Worm (Caenorhabditis elegans) whole organism, L2 larva: ENCODE data around the gene rab-18.

Experiments used
- aly-2 ChIP-seq: fragments of 150-350 bp; optimal IDR thresholded peaks from 2 replicates; lab custom pipeline; 2014; ENCODE audit warnings: missing biosample characterization, missing genetic modification characterization
- crh-2 ChIP-seq: sonication (generic microtip); optimal IDR thresholded peaks from 2 replicates; lab custom pipeline; 2017; ENCODE audit warnings: missing biosample characterization, missing genetic modification characterization
- lsy-2 ChIP-seq, 2 experiments: fragments of 150-350 bp in 1 of 2; sonication (generic microtip) in 1 of 2; optimal IDR thresholded peaks; 2 replicates each; lab custom pipeline; 2014 to 2017; ENCODE audit warnings: missing biosample characterization in 2 of 2, missing genetic modification characterization in 2 of 2
- mdl-1 ChIP-seq, 2 experiments: fragments of 150-350 bp in 1 of 2; sonication (generic microtip) in 1 of 2; optimal IDR thresholded peaks; 2 replicates each; lab custom pipeline; 2017; ENCODE audit warnings: missing biosample characterization in 2 of 2, missing genetic modification characterization in 2 of 2
- nhr-21 ChIP-seq: fragments of 150-350 bp; optimal IDR thresholded peaks from 2 replicates; lab custom pipeline; 2014; ENCODE audit warnings: missing biosample characterization, missing genetic modification characterization

DNA sequence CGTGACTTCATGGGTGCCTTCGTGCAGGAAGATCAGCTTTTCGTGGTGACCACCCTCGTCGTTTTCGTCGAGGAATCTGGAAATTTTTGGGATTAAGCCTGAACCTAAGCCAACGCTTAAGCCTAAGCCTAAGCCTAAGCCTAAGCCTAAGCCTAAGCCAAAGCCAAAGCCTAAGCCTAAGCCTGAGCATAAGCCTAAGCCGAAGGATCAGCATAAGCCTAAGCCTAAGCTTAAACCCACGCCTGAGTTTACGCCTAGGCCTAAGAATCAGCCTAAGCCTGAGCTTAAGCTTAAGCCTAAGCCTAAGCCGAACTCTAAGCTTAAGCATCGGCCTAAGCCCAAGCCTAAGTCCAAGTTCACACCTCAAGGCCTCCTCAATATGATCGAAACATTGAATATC lies 28.3 kb downstream of the rab-18 start:
- TF ChIP-seq nhr-21 (tag; lab: Kevin White, UChicago) (no peak), lsy-2 (tag; optimal IDR thresholded peaks at IDR 0.05; lab: Kevin White, UChicago) (no peak), aly-2 (tag; lab: Kevin White, UChicago) (no peak), mdl-1 (tag; optimal IDR thresholded peaks at IDR 0.05; lab: Kevin White, UChicago) (no peak), crh-2 (no peak)
